Fruit fly (Drosophila melanogaster) Kc167 (cell line): Measurements from ENCODE around the gene IntS2.

ENCODE experiments used
- Myc ChIP-seq: fragments of >200 bp; optimal IDR thresholded peaks from 2 replicates; lab custom pipeline; 2017; ENCODE audit warnings: missing external identifiers
- h ChIP-seq: fragments of >200 bp; optimal IDR thresholded peaks from 3 replicates; lab custom pipeline; 2018; ENCODE audit warnings: missing external identifiers
- psq ChIP-seq: fragments of >200 bp; optimal IDR thresholded peaks from 2 replicates; lab custom pipeline; 2017; ENCODE audit warnings: missing external identifiers

- TF ChIP-seq h (lab: Kevin White, UChicago), result no peak
- TF ChIP-seq Myc (lab: Kevin White, UChicago), result no peak
- no peak for TF ChIP-seq psq (lab: Kevin White, UChicago)
Measured at dm6 chrX:17624223-17624982, 32.2 kb downstream of the IntS2 start.
